Worm (Caenorhabditis elegans): ENCODE data around the gene col-170.

col-170 gene

ce11 chrX:6292143-6292542 lies 39.4 kb upstream of the col-170 start (continued):
- no peak for TF ChIP-seq daf-8 (GFP tag; IDR thresholded peaks at IDR 0.05)
- TF ChIP-seq ceh-20 (GFP tag; IDR thresholded peaks at IDR 0.05) = peak; percentile 82
- peak; percentile 90 for TF ChIP-seq F26F4.8 (GFP tag; conservative IDR thresholded peaks at IDR 0.05)
- TF ChIP-seq nhr-41 (GFP tag; IDR thresholded peaks at IDR 0.05) = peak; percentile 89
- peak; percentile 97 for TF ChIP-seq Y105C5A.15 (GFP tag; IDR thresholded peaks at IDR 0.05)
- TF ChIP-seq nhr-48 (tag; optimal IDR thresholded peaks at IDR 0.05) = peak; percentile 75
- TF ChIP-seq nhr-6 (tag; optimal IDR thresholded peaks at IDR 0.05) = peak; percentile 49
- TF ChIP-seq aha-1 (tag) = peak; percentile 33
- TF ChIP-seq mep-1 (tag; optimal IDR thresholded peaks at IDR 0.05) = peak; percentile 83
- TF ChIP-seq mxl-3 (GFP tag; optimal IDR thresholded peaks at IDR 0.05) = peak; percentile 65
- TF ChIP-seq lin-15B (tag; optimal IDR thresholded peaks at IDR 0.05) = no peak
- TF ChIP-seq zip-2 (tag; optimal IDR thresholded peaks at IDR 0.05) = no peak
- TF ChIP-seq Y75B8A.6 (GFP tag; IDR thresholded peaks at IDR 0.05) = peak; percentile 93
- no peak for TF ChIP-seq T20F7.1 (GFP tag; optimal IDR thresholded peaks at IDR 0.05)
- no peak for TF ChIP-seq attf-4 (tag; optimal IDR thresholded peaks at IDR 0.05)
- TF ChIP-seq ZK337.2 (GFP tag; IDR thresholded peaks at IDR 0.05) = 0 out of 2 replicates have a peak, but pooled peaks have one; percentile 66
- peak; percentile 93 for TF ChIP-seq snpc-1.2 (GFP tag; IDR thresholded peaks at IDR 0.05)
- peak; percentile 24 for TF ChIP-seq nhr-28 (tag; optimal IDR thresholded peaks at IDR 0.05)
- TF ChIP-seq pha-4 (GFP tag; IDR thresholded peaks at IDR 0.05) = peak; percentile 97
- no peak for TF ChIP-seq pha-4 (tag; optimal IDR thresholded peaks at IDR 0.05)
- peak; percentile 62 for TF ChIP-seq dve-1 (tag; optimal IDR thresholded peaks at IDR 0.05; ENCODE audit: insufficient read depth)
- TF ChIP-seq F10B5.3 (tag; optimal IDR thresholded peaks at IDR 0.05) = peak; percentile 62
- peak; percentile 54 for TF ChIP-seq ztf-7 (tag; optimal IDR thresholded peaks at IDR 0.05)
- peak; percentile 61 for TF ChIP-seq zfp-3 (GFP tag; conservative IDR thresholded peaks at IDR 0.05)
- TF ChIP-seq ctbp-1 (GFP tag; IDR thresholded peaks at IDR 0.05) = peak; percentile 86
- peak; percentile 52 for TF ChIP-seq lin-13 (GFP tag; optimal IDR thresholded peaks at IDR 0.05)
- TF ChIP-seq nhr-76 (tag; optimal IDR thresholded peaks at IDR 0.05) = no peak
- no peak for TF ChIP-seq nhr-11 (tag; optimal IDR thresholded peaks at IDR 0.05)
- peak; percentile 45 for TF ChIP-seq spr-3 (GFP tag; optimal IDR thresholded peaks at IDR 0.05)
- no peak for TF ChIP-seq zfp-2 (tag; optimal IDR thresholded peaks at IDR 0.05)
- peak; percentile 85 for TF ChIP-seq tra-1 (GFP tag; IDR thresholded peaks at IDR 0.05)
- peak; percentile 80 for TF ChIP-seq nhr-111 (GFP tag; optimal IDR thresholded peaks at IDR 0.05)
- peak; percentile 69 to 86 for TF ChIP-seq daf-16 (GFP tag; optimal IDR thresholded peaks at IDR 0.05)
- peak; percentile 56 for TF ChIP-seq daf-16 (tag; optimal IDR thresholded peaks at IDR 0.05)
- peak; percentile 95 for TF ChIP-seq D1046.2 (GFP tag; IDR thresholded peaks at IDR 0.05)
- TF ChIP-seq ceh-82 (tag; optimal IDR thresholded peaks at IDR 0.05) = no peak
- peak; percentile 56 for TF ChIP-seq hlh-30 (tag; optimal IDR thresholded peaks at IDR 0.05; ENCODE audit: insufficient read depth)
- no peak for TF ChIP-seq egl-27 (tag; optimal IDR thresholded peaks at IDR 0.05)
- TF ChIP-seq egl-43 (GFP tag; IDR thresholded peaks at IDR 0.05) = peak; percentile 98
- TF ChIP-seq zip-11 (GFP tag; IDR thresholded peaks at IDR 0.05) = peak; percentile 55; the same call in 1 of the 2 replicates
- TF ChIP-seq php-3 (GFP tag; IDR thresholded peaks at IDR 0.05) = peak; percentile 83
- peak; percentile 93 to 98 for TF ChIP-seq madf-5 (GFP tag; IDR thresholded peaks at IDR 0.05)
- TF ChIP-seq nhr-102 (tag; optimal IDR thresholded peaks at IDR 0.05) = peak; percentile 72
- peak; percentile 95 for TF ChIP-seq arid-1 (GFP tag; conservative IDR thresholded peaks at IDR 0.05)
- TF ChIP-seq nhr-237 (tag; optimal IDR thresholded peaks at IDR 0.05) = no peak
- TF ChIP-seq nhr-10 (tag; optimal IDR thresholded peaks at IDR 0.05) = no peak
- peak; percentile 99 for TF ChIP-seq lim-7 (GFP tag; IDR thresholded peaks at IDR 0.05)
- peak; percentile 64 for TF ChIP-seq Y5F2A.4 (GFP tag; optimal IDR thresholded peaks at IDR 0.05)
- no peak for TF ChIP-seq jun-1 (tag; optimal IDR thresholded peaks at IDR 0.05)
- peak; percentile 97 for TF ChIP-seq F44E2.7 (GFP tag; IDR thresholded peaks at IDR 0.05)
- no peak for TF ChIP-seq unc-39 (tag; optimal IDR thresholded peaks at IDR 0.05)
- TF ChIP-seq nhr-42 (GFP tag; IDR thresholded peaks at IDR 0.05) = peak; percentile 81
- peak; percentile 92 for TF ChIP-seq ceh-44 (GFP tag; IDR thresholded peaks at IDR 0.05)

Measured in whole organism, L4 larva.